Worm (Caenorhabditis elegans) whole organism, L3 larva: ENCODE measurements around the gene arrd-28.

ENCODE experiments used
- ZK546.5 ChIP-seq: sonication (generic microtip); optimal IDR thresholded peaks from 2 replicates; lab custom pipeline; 2017; ENCODE audit warnings: missing biosample characterization, missing genetic modification characterization
- aly-2 ChIP-seq: fragments of 150-350 bp; optimal IDR thresholded peaks from 2 replicates; lab custom pipeline; 2014; ENCODE audit warnings: missing biosample characterization, missing genetic modification characterization
- ceh-16 ChIP-seq: sonication (generic microtip); optimal IDR thresholded peaks from 2 replicates; lab custom pipeline; 2017; ENCODE audit warnings: missing biosample characterization, missing genetic modification characterization
- ceh-82 ChIP-seq: fragments of 150-350 bp; optimal IDR thresholded peaks from 2 replicates; lab custom pipeline; 2014; ENCODE audit warnings: missing biosample characterization, missing genetic modification characterization
- ceh-9 ChIP-seq: sonication (generic microtip); optimal IDR thresholded peaks from 2 replicates; lab custom pipeline; 2018; ENCODE audit warnings: missing biosample characterization, missing genetic modification characterization
- daf-12 ChIP-seq: fragments of 150-350 bp; optimal IDR thresholded peaks from 2 replicates; lab custom pipeline; 2014; ENCODE audit warnings: missing biosample characterization, missing genetic modification reagents, missing genetic modification characterization
- egl-27 ChIP-seq: sonication (generic microtip); optimal IDR thresholded peaks from 4 replicates; lab custom pipeline; 2017; ENCODE audit warnings: missing biosample characterization, missing genetic modification reagents, missing genetic modification characterization
- egl-5 ChIP-seq: fragments of 150-350 bp; optimal IDR thresholded peaks from 2 replicates; lab custom pipeline; 2017; ENCODE audit warnings: missing biosample characterization, missing genetic modification reagents, missing genetic modification characterization, inconsistent platforms
- elt-1 ChIP-seq: fragments of 150-350 bp; optimal IDR thresholded peaks from 2 replicates; lab custom pipeline; 2014; ENCODE audit warnings: missing biosample characterization, missing genetic modification characterization
- elt-2 ChIP-seq: sonication (generic microtip); optimal IDR thresholded peaks from 2 replicates; lab custom pipeline; 2016; ENCODE audit warnings: missing genetic modification reagents, mild to moderate bottlenecking, missing genetic modification characterization, missing compliant biosample characterization
- elt-3 ChIP-seq, 3 experiments: fragments of 150-350 bp in 1 of 3; sonication (generic microtip) in 2 of 3; optimal IDR thresholded peaks; 2 replicates in 2 of 3; 4 replicates in 1 of 3; lab custom pipeline; 2014 to 2017; ENCODE audit warnings: missing biosample characterization in 3 of 3, missing genetic modification characterization in 3 of 3
- eor-1 ChIP-seq, 2 experiments: fragments of 150-350 bp; optimal IDR thresholded peaks; 2 replicates each; lab custom pipeline; 2014 to 2018; ENCODE audit warnings: missing biosample characterization in 2 of 2, missing genetic modification characterization in 2 of 2
- fkh-2 ChIP-seq: fragments of 150-350 bp; optimal IDR thresholded peaks from 2 replicates; lab custom pipeline; 2014; ENCODE audit warnings: missing biosample characterization, missing genetic modification reagents, missing genetic modification characterization
- fos-1 ChIP-seq: fragments of 150-350 bp; optimal IDR thresholded peaks from 2 replicates; lab custom pipeline; 2014; ENCODE audit warnings: missing biosample characterization, missing genetic modification characterization
- hmg-11 ChIP-seq: sonication (generic microtip); optimal IDR thresholded peaks from 2 replicates; lab custom pipeline; 2016; ENCODE audit warnings: missing genetic modification characterization, missing compliant biosample characterization
- lin-15B ChIP-seq: fragments of 150-350 bp; optimal IDR thresholded peaks from 2 replicates; lab custom pipeline; 2014; ENCODE audit warnings: missing biosample characterization, missing genetic modification characterization
- lin-39 ChIP-seq: fragments of 150-350 bp; optimal IDR thresholded peaks from 2 replicates; lab custom pipeline; 2018; ENCODE audit warnings: missing biosample characterization, missing genetic modification reagents, missing genetic modification characterization
- lsy-12 ChIP-seq: sonication (generic microtip); optimal IDR thresholded peaks from 2 replicates; lab custom pipeline; 2016; ENCODE audit warnings: mild to moderate bottlenecking, missing genetic modification characterization, missing compliant biosample characterization
- mdl-1 ChIP-seq: fragments of 150-350 bp; optimal IDR thresholded peaks from 2 replicates; lab custom pipeline; 2014; ENCODE audit warnings: missing biosample characterization, missing genetic modification characterization
- nfya-1 ChIP-seq: sonication (generic microtip); optimal IDR thresholded peaks from 2 replicates; lab custom pipeline; 2017; ENCODE audit warnings: missing genetic modification characterization, mild to moderate bottlenecking, missing compliant biosample characterization, antibody characterized with exemption, moderate library complexity; ENCODE audit not compliant: insufficient read depth
- nhr-11 ChIP-seq: fragments of 150-350 bp; optimal IDR thresholded peaks from 2 replicates; lab custom pipeline; 2014; ENCODE audit warnings: missing biosample characterization, missing genetic modification characterization
- nhr-12 ChIP-seq: fragments of 150-350 bp; optimal IDR thresholded peaks from 2 replicates; lab custom pipeline; 2014; ENCODE audit warnings: missing biosample characterization, missing genetic modification characterization
- nhr-23 ChIP-seq: fragments of 150-350 bp; optimal IDR thresholded peaks from 2 replicates; lab custom pipeline; 2014; ENCODE audit warnings: missing biosample characterization, missing genetic modification reagents, missing genetic modification characterization
- nhr-28 ChIP-seq: fragments of 150-350 bp; optimal IDR thresholded peaks from 2 replicates; lab custom pipeline; 2014; ENCODE audit warnings: missing biosample characterization, missing genetic modification characterization
- nhr-67 ChIP-seq: fragments of 150-350 bp; optimal IDR thresholded peaks from 2 replicates; lab custom pipeline; 2014; ENCODE audit warnings: missing biosample characterization, missing genetic modification characterization
- nhr-76 ChIP-seq: fragments of 150-350 bp; sonication (generic microtip); optimal IDR thresholded peaks from 5 replicates; lab custom pipeline; 2014; ENCODE audit warnings: missing biosample characterization, missing genetic modification characterization
- nhr-77 ChIP-seq: fragments of 150-350 bp; optimal IDR thresholded peaks from 2 replicates; lab custom pipeline; 2014; ENCODE audit warnings: missing biosample characterization, missing genetic modification characterization
- pha-4 ChIP-seq: fragments of 150-350 bp; optimal IDR thresholded peaks from 2 replicates; lab custom pipeline; 2014; ENCODE audit warnings: missing biosample characterization, missing genetic modification reagents, missing genetic modification characterization
- sea-2 ChIP-seq: fragments of 150-350 bp; sonication (generic microtip); optimal IDR thresholded peaks from 4 replicates; lab custom pipeline; 2014; ENCODE audit warnings: missing biosample characterization, missing genetic modification reagents, missing genetic modification characterization
- snpc-4 ChIP-seq: fragments of 150-350 bp; optimal IDR thresholded peaks from 2 replicates; lab custom pipeline; 2014; ENCODE audit warnings: missing biosample characterization, missing genetic modification characterization
- unc-39 ChIP-seq: sonication (generic microtip); optimal IDR thresholded peaks from 4 replicates; lab custom pipeline; 2017; ENCODE audit warnings: missing biosample characterization, missing genetic modification characterization
- unc-62 ChIP-seq: fragments of 150-350 bp; sonication (generic microtip); optimal IDR thresholded peaks from 4 replicates; lab custom pipeline; 2014; ENCODE audit warnings: missing biosample characterization, missing genetic modification reagents, missing genetic modification characterization
- zag-1 ChIP-seq: fragments of 150-350 bp; optimal IDR thresholded peaks from 2 replicates; lab custom pipeline; 2014; ENCODE audit warnings: missing biosample characterization, missing genetic modification characterization

Gene arrd-28

ce11 chrX:10163212-10163611 is 20.6 kb upstream of the arrd-28 start:
- TF ChIP-seq elt-1 (tag; lab: Kevin White, UChicago) (no peak), mdl-1 (no peak), ceh-16 (tag; lab: Kevin White, UChicago) (no peak), fos-1 (tag; lab: Kevin White, UChicago) (no peak), nhr-67 (tag; lab: Kevin White, UChicago) (no peak), nfya-1 (tag; lab: Kevin White, UChicago) (no peak), eor-1 (tag; optimal IDR thresholded peaks at IDR 0.05; lab: Kevin White, UChicago) (no peak), nhr-28 (no peak)

ce11 chrX:10167005-10167404 is 16.8 kb upstream of the arrd-28 start, which contains the start of gene rnp-9:
Gene rnp-9, plus strand, starts transcription at chrX:10167305.
- TF ChIP-seq sea-2 (GFP tag; lab: Kevin White, UChicago) (no peak), hmg-11 (tag; lab: Kevin White, UChicago) (no peak), aly-2 (no peak), egl-27 (tag; lab: Kevin White, UChicago) (no peak), nhr-77 (tag; lab: Kevin White, UChicago) (no peak), daf-12 (tag; lab: Kevin White, UChicago) (no peak), snpc-4 (tag; lab: Kevin White, UChicago) (no peak), ceh-9 (tag; lab: Kevin White, UChicago) (no peak), lsy-12 (tag; lab: Kevin White, UChicago) (no peak), nhr-12 (tag; lab: Kevin White, UChicago) (no peak)

- TF ChIP-seq nfya-1 (tag; lab: Kevin White, UChicago), result no peak
- TF ChIP-seq lin-39 (tag; lab: Kevin White, UChicago), result no peak
- TF ChIP-seq fkh-2, result no peak
- peak; percentile 14 for TF ChIP-seq lsy-12 (tag; lab: Kevin White, UChicago)
- TF ChIP-seq snpc-4 (tag; lab: Kevin White, UChicago), result no peak
- TF ChIP-seq unc-62 (GFP tag; lab: Kevin White, UChicago), result no peak
- peak; percentile 80 for TF ChIP-seq nhr-23
- TF ChIP-seq nhr-28, result no peak
Measured at ce11 chrX:10168534-10168933, 15.3 kb upstream of the arrd-28 start.

- TF ChIP-seq nhr-23 (peak; percentile 36), nhr-11 (no peak)
Measured at ce11 chrX:10170598-10170997, 13.2 kb upstream of the arrd-28 start.

- TF ChIP-seq elt-3 (tag; optimal IDR thresholded peaks at IDR 0.05; lab: Kevin White, UChicago), result peak in 1 of 3 experiments; percentile 31
- no peak for TF ChIP-seq unc-39 (tag; lab: Kevin White, UChicago)
- no peak for TF ChIP-seq snpc-4 (tag; lab: Kevin White, UChicago)
Measured at ce11 chrX:10172004-10172584, 11.7 kb upstream of the arrd-28 start, which contains the start of gene C07A4.2. Gene C07A4.2, plus strand, starts transcription at chrX:10172198.

ce11 chrX:10174683-10175082 is 9.1 kb upstream of the arrd-28 start, which contains the start of gene C07A4.3:
Gene C07A4.3, plus strand, starts transcription at chrX:10174983.
- no peak for TF ChIP-seq lin-39 (tag; lab: Kevin White, UChicago)
- TF ChIP-seq nfya-1 (tag; lab: Kevin White, UChicago), result no peak
- TF ChIP-seq nhr-76 (tag; lab: Kevin White, UChicago), result no peak
- no peak for TF ChIP-seq sea-2 (GFP tag; lab: Kevin White, UChicago)
- TF ChIP-seq lin-15B (tag; lab: Kevin White, UChicago), result no peak
- TF ChIP-seq ZK546.5, result no peak
- no peak for TF ChIP-seq ceh-82 (tag; lab: Kevin White, UChicago)
- no peak for TF ChIP-seq zag-1 (tag; lab: Kevin White, UChicago)
- TF ChIP-seq snpc-4 (tag; lab: Kevin White, UChicago), result no peak
- no peak for TF ChIP-seq unc-39 (tag; lab: Kevin White, UChicago)
- TF ChIP-seq elt-2, result no peak
- TF ChIP-seq pha-4, result no peak
- TF ChIP-seq unc-62 (GFP tag; lab: Kevin White, UChicago), result no peak
- no peak for TF ChIP-seq nhr-11
- no peak for TF ChIP-seq egl-5 (tag; lab: Kevin White, UChicago)
- no peak for TF ChIP-seq nhr-23
